Worm (Caenorhabditis elegans) whole organism, midembryonic: ENCODE measurements around the gene sdz-1.

Experiments
- T22C8.4 ChIP-seq: fragments of 200-800 bp; sonication (Bioruptor generic); IDR thresholded peaks from 2 replicates; pipeline ENCODE4 v1.3.6; 2022; ENCODE audit warnings: missing genetic modification characterization, missing compliant biosample characterization
- cog-1 ChIP-seq: sonication (generic microtip); optimal IDR thresholded peaks from 2 replicates; lab custom pipeline; 2016; ENCODE audit warnings: missing genetic modification characterization, missing compliant biosample characterization
- flt-1 ChIP-seq: fragments of 200-800 bp; sonication (Bioruptor generic); IDR thresholded peaks from 2 replicates; pipeline ENCODE4 v1.3.6; 2022; ENCODE audit warnings: missing genetic modification characterization, missing compliant biosample characterization
- klf-2 ChIP-seq: fragments of 200-800 bp; sonication (Bioruptor generic); conservative IDR thresholded peaks from 2 replicates; pipeline ENCODE4 v1.3.6; 2022; ENCODE audit warnings: missing genetic modification reagents, missing genetic modification characterization, missing compliant biosample characterization
- med-1 ChIP-seq: sonication (generic microtip); optimal IDR thresholded peaks from 2 replicates; lab custom pipeline; 2017; ENCODE audit warnings: missing genetic modification characterization, mild to moderate bottlenecking, missing compliant biosample characterization, antibody characterized with exemption, missing genetic modification reagents; ENCODE audit not compliant: insufficient read depth
- ref-1 ChIP-seq: fragments of 200-800 bp; sonication (Bioruptor generic); conservative IDR thresholded peaks from 2 replicates; pipeline ENCODE4 v1.3.6; 2022; ENCODE audit warnings: missing genetic modification reagents, missing genetic modification characterization, missing compliant biosample characterization
- tab-1 ChIP-seq: fragments of 200-800 bp; sonication (Bioruptor generic); IDR thresholded peaks from 2 replicates; pipeline ENCODE4 v1.3.6; 2022; ENCODE audit warnings: missing genetic modification characterization, missing compliant biosample characterization
- ztf-29 ChIP-seq: fragments of 200-800 bp; sonication (Bioruptor generic); IDR thresholded peaks from 2 replicates; pipeline ENCODE4 v1.3.6; 2022; ENCODE audit warnings: missing genetic modification reagents, missing genetic modification characterization, missing compliant biosample characterization

DNA sequence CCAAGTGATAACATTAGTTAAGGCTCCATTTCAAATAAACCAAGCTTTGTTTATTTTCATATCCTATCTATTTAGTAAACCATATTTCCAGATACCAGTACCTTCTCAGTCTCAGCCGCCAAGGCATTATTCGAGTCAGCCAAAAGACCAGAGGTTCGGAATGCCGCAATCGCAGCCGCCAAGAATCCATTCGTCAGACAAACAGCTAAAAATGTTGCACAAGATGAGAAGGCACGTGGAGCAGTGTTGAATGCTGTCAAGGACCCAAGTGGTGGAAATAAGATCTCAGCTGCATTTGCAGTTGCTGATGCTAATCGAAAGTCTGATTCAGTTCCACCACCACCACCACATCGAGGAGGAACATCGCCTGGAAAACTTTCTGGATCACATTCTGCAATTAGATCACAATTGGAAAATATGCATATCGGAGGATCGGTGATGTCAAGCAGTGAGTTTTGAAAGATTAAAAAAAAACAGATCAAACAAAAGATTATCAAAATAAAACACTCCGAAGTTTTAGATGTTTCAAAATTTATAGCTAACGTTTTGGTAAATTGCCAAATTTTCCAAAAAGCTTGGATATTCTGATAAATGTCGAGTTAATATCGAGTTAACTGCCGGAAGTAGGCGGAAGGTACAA, 2.8 kb downstream of the sdz-1 start:
- TF ChIP-seq cog-1 (tag; lab: Kevin White, UChicago) (no peak), flt-1 (no peak), tab-1 (GFP tag; lab: Robert Waterston, UW) (no peak), T22C8.4 (GFP tag; lab: Robert Waterston, UW) (no peak), ztf-29 (GFP tag; lab: Robert Waterston, UW) (no peak), klf-2 (GFP tag; lab: Robert Waterston, UW) (no peak), med-1 (GFP tag; lab: Kevin White, UChicago) (no peak), ref-1 (GFP tag; lab: Robert Waterston, UW) (no peak)
